Worm (Caenorhabditis elegans) whole organism, late embryonic: ENCODE data around the gene ZK1086.2.

Experiments used
- C08G9.2 ChIP-seq: sonication (generic microtip); optimal IDR thresholded peaks from 2 replicates; lab custom pipeline; 2016; ENCODE audit warnings: mild to moderate bottlenecking, missing genetic modification characterization, moderate library complexity, missing compliant biosample characterization
- C38D4.7 ChIP-seq: fragments of 200-800 bp; sonication (Bioruptor generic); optimal IDR thresholded peaks from 2 replicates; lab custom pipeline; 2018; ENCODE audit warnings: mild to moderate bottlenecking, missing genetic modification characterization, moderate library complexity, missing compliant biosample characterization
- F13H6.1 ChIP-seq: sonication (generic microtip); optimal IDR thresholded peaks from 2 replicates; lab custom pipeline; 2016; ENCODE audit warnings: missing genetic modification characterization, missing compliant biosample characterization
- K09A11.1 ChIP-seq: sonication (generic microtip); optimal IDR thresholded peaks from 2 replicates; lab custom pipeline; 2017; ENCODE audit warnings: antibody characterized with exemption, mild to moderate bottlenecking, missing genetic modification characterization, missing compliant biosample characterization; ENCODE audit not compliant: insufficient read depth
- Y22D7AL.16 ChIP-seq: sonication (generic microtip); optimal IDR thresholded peaks from 2 replicates; lab custom pipeline; 2016; ENCODE audit warnings: missing genetic modification characterization, missing compliant biosample characterization
- ama-1 ChIP-seq: fragments of 150-350 bp; optimal IDR thresholded peaks from 2 replicates; lab custom pipeline; 2014
- ceh-14 ChIP-seq: sonication (generic microtip); optimal IDR thresholded peaks from 2 replicates; lab custom pipeline; 2016; ENCODE audit warnings: missing genotype, missing genetic modification characterization, missing compliant biosample characterization
- ceh-18 ChIP-seq: sonication (generic microtip); optimal IDR thresholded peaks from 2 replicates; lab custom pipeline; 2016; ENCODE audit warnings: missing genetic modification characterization, missing compliant biosample characterization
- ceh-19 ChIP-seq: fragments of 200-800 bp; sonication (Bioruptor generic); optimal IDR thresholded peaks from 2 replicates; lab custom pipeline; 2018; ENCODE audit warnings: mild to moderate bottlenecking, missing genetic modification characterization, missing compliant biosample characterization
- ceh-22 ChIP-seq: sonication (generic microtip); optimal IDR thresholded peaks from 2 replicates; lab custom pipeline; 2017; ENCODE audit warnings: missing biosample characterization, missing genetic modification characterization
- ceh-24 ChIP-seq: sonication (generic microtip); optimal IDR thresholded peaks from 2 replicates; lab custom pipeline; 2016; ENCODE audit warnings: mild to moderate bottlenecking, missing genetic modification characterization, missing compliant biosample characterization
- ceh-31 ChIP-seq: sonication (generic microtip); optimal IDR thresholded peaks from 2 replicates; lab custom pipeline; 2016; ENCODE audit warnings: missing genetic modification characterization, missing compliant biosample characterization
- ceh-48 ChIP-seq: sonication (generic microtip); optimal IDR thresholded peaks from 2 replicates; lab custom pipeline; 2016; ENCODE audit warnings: missing genetic modification characterization, inconsistent platforms, missing compliant biosample characterization
- ceh-6 ChIP-seq: fragments of 200-800 bp; sonication (Bioruptor generic); optimal IDR thresholded peaks from 2 replicates; lab custom pipeline; 2018; ENCODE audit warnings: mild to moderate bottlenecking, missing genetic modification characterization, missing compliant biosample characterization
- ceh-9 ChIP-seq: sonication (generic microtip); optimal IDR thresholded peaks from 2 replicates; lab custom pipeline; 2016; ENCODE audit warnings: mild to moderate bottlenecking, missing genetic modification characterization, inconsistent platforms, missing compliant biosample characterization
- dve-1 ChIP-seq: sonication (generic microtip); optimal IDR thresholded peaks from 2 replicates; lab custom pipeline; 2017; ENCODE audit warnings: antibody characterized with exemption, mild to moderate bottlenecking, missing genetic modification characterization, missing compliant biosample characterization
- elt-2 ChIP-seq: sonication (generic microtip); optimal IDR thresholded peaks from 2 replicates; lab custom pipeline; 2016; ENCODE audit warnings: missing genetic modification reagents, missing genetic modification characterization, missing compliant biosample characterization
- eyg-1 ChIP-seq: sonication (generic microtip); optimal IDR thresholded peaks from 2 replicates; lab custom pipeline; 2016; ENCODE audit warnings: missing genotype, missing genetic modification characterization, missing compliant biosample characterization
- fkh-10 ChIP-seq: fragments of 150-350 bp; optimal IDR thresholded peaks from 2 replicates; lab custom pipeline; 2014; ENCODE audit warnings: missing biosample characterization, missing genetic modification reagents, missing genetic modification characterization
- fkh-6 ChIP-seq: sonication (generic microtip); optimal IDR thresholded peaks from 2 replicates; lab custom pipeline; 2016; ENCODE audit warnings: missing genetic modification characterization, missing compliant biosample characterization
- gmeb-2 ChIP-seq: sonication (generic microtip); optimal IDR thresholded peaks from 2 replicates; lab custom pipeline; 2016; ENCODE audit warnings: missing genetic modification characterization, inconsistent platforms, missing compliant biosample characterization
- hlh-13 ChIP-seq: fragments of 200-800 bp; sonication (Bioruptor generic); optimal IDR thresholded peaks from 2 replicates; lab custom pipeline; 2018; ENCODE audit warnings: mild to moderate bottlenecking, missing genetic modification characterization, missing compliant biosample characterization
- hlh-15 ChIP-seq: sonication (generic microtip); optimal IDR thresholded peaks from 2 replicates; lab custom pipeline; 2016; ENCODE audit warnings: missing genetic modification characterization, missing compliant biosample characterization
- mec-3 ChIP-seq: sonication (generic microtip); optimal IDR thresholded peaks from 2 replicates; lab custom pipeline; 2016; ENCODE audit warnings: borderline replicate concordance, missing genetic modification characterization, missing compliant biosample characterization
- nhr-232 ChIP-seq: sonication (generic microtip); optimal IDR thresholded peaks from 2 replicates; lab custom pipeline; 2016; ENCODE audit warnings: missing genetic modification characterization, missing compliant biosample characterization
- npax-4 ChIP-seq: sonication (generic microtip); optimal IDR thresholded peaks from 2 replicates; lab custom pipeline; 2016; ENCODE audit warnings: missing genetic modification characterization, missing compliant biosample characterization
- odd-2 ChIP-seq: sonication (generic microtip); optimal IDR thresholded peaks from 2 replicates; lab custom pipeline; 2017; ENCODE audit warnings: antibody characterized with exemption, mild to moderate bottlenecking, missing genetic modification characterization, missing compliant biosample characterization
- pag-3 ChIP-seq: sonication (generic microtip); optimal IDR thresholded peaks from 2 replicates; lab custom pipeline; 2016; ENCODE audit warnings: missing compliant biosample characterization, missing genetic modification characterization, borderline replicate concordance
- pax-1 ChIP-seq: fragments of 150-350 bp; optimal IDR thresholded peaks from 2 replicates; lab custom pipeline; 2014; ENCODE audit warnings: missing biosample characterization, missing genetic modification characterization
- pha-4 ChIP-seq: fragments of 150-350 bp; optimal IDR thresholded peaks from 2 replicates; lab custom pipeline; 2018; ENCODE audit warnings: missing biosample characterization, missing genetic modification reagents, missing genetic modification characterization
- pros-1 ChIP-seq: fragments of 150-350 bp; optimal IDR thresholded peaks from 2 replicates; lab custom pipeline; 2014; ENCODE audit warnings: missing biosample characterization, missing genetic modification reagents, missing genetic modification characterization
- ref-2 ChIP-seq: sonication (generic microtip); optimal IDR thresholded peaks from 2 replicates; lab custom pipeline; 2016; ENCODE audit warnings: missing genetic modification characterization, missing compliant biosample characterization
- rnt-1 ChIP-seq: sonication (generic microtip); optimal IDR thresholded peaks from 2 replicates; lab custom pipeline; 2016; ENCODE audit warnings: missing genetic modification characterization, missing compliant biosample characterization
- sdc-2 ChIP-seq: sonication (generic microtip); optimal IDR thresholded peaks from 2 replicates; lab custom pipeline; 2016; ENCODE audit warnings: missing genotype, missing genetic modification characterization, missing compliant biosample characterization
- sox-2 ChIP-seq: fragments of 200-800 bp; sonication (Bioruptor generic); IDR thresholded peaks from 2 replicates; pipeline ENCODE4 v1.3.6; 2022; ENCODE audit warnings: missing genetic modification reagents, missing genetic modification characterization, missing compliant biosample characterization
- sox-4 ChIP-seq: sonication (generic microtip); optimal IDR thresholded peaks from 2 replicates; lab custom pipeline; 2017; ENCODE audit warnings: mild to moderate bottlenecking, missing genetic modification characterization, inconsistent platforms, missing compliant biosample characterization
- tbx-7 ChIP-seq: sonication (generic microtip); optimal IDR thresholded peaks from 2 replicates; lab custom pipeline; 2016; ENCODE audit warnings: missing genotype, missing genetic modification characterization, missing compliant biosample characterization
- ttx-3 ChIP-seq: sonication (generic microtip); optimal IDR thresholded peaks from 2 replicates; lab custom pipeline; 2016; ENCODE audit warnings: missing genetic modification reagents, missing genetic modification characterization, missing compliant biosample characterization
- unc-3 ChIP-seq, 2 experiments: fragments of 200-800 bp in 1 of 2; sonication (Bioruptor generic) in 1 of 2; sonication (generic microtip) in 1 of 2; conservative IDR thresholded peaks in 1 of 2; optimal IDR thresholded peaks in 1 of 2; 2 replicates each; pipeline versions ENCODE4 v1.3.6 to Lab custom; 2016 to 2022; ENCODE audit warnings: missing compliant biosample characterization in 2 of 2, missing genetic modification characterization in 2 of 2, missing genetic modification reagents in 1 of 2
- unc-42 ChIP-seq: sonication (generic microtip); optimal IDR thresholded peaks from 2 replicates; lab custom pipeline; 2016; ENCODE audit warnings: missing genotype, missing genetic modification characterization, missing compliant biosample characterization
- unc-55 ChIP-seq: sonication (generic microtip); optimal IDR thresholded peaks from 2 replicates; lab custom pipeline; 2017; ENCODE audit warnings: missing biosample characterization, missing genetic modification reagents, missing genetic modification characterization
- unc-86 ChIP-seq: sonication (generic microtip); optimal IDR thresholded peaks from 2 replicates; lab custom pipeline; 2016; ENCODE audit warnings: missing genetic modification characterization, missing compliant biosample characterization
- zip-5 ChIP-seq: sonication (generic microtip); optimal IDR thresholded peaks from 2 replicates; lab custom pipeline; 2016; ENCODE audit warnings: missing genetic modification characterization, missing compliant biosample characterization
- ztf-16 ChIP-seq: sonication (generic microtip); optimal IDR thresholded peaks from 2 replicates; lab custom pipeline; 2017; ENCODE audit warnings: missing genetic modification characterization, missing compliant biosample characterization

The ZK1086.2 gene

DNA sequence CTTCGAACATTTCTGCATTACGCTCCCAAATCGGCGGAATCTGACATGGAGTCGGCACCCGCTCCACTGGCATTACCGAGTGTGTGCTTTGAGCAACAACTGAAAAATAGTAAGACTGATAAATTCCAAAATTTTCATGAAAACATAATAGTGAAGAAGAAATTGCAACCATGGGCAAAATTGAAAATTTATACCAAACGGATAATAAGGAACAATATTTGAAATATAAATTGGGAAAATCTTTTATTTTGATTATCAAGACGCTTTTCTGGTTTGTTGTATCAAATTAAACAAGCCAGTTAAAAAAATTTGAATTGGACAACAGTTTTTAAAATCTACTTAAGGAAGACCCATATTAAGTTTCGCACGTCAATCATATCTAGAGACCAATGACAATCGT is at the start of gene ZK1086.2:
Gene ZK1086.2 (minus strand): TSS at position 101 of the 400 bp plus-strand sequence.
- TF ChIP-seq odd-2 (tag; lab: Kevin White, UChicago) = no peak
- TF ChIP-seq unc-3 (GFP tag; conservative IDR thresholded peaks at IDR 0.05; lab: Robert Waterston, UW) = no peak
- no peak for TF ChIP-seq unc-3 (tag; optimal IDR thresholded peaks at IDR 0.05; lab: Kevin White, UChicago)
- no peak for TF ChIP-seq unc-55 (GFP tag; lab: Kevin White, UChicago)
- TF ChIP-seq hlh-15 (tag; lab: Kevin White, UChicago) = no peak
- TF ChIP-seq pros-1 = no peak
- TF ChIP-seq gmeb-2 = no peak
- no peak for TF ChIP-seq tbx-7 (tag; lab: Kevin White, UChicago)
- no peak for TF ChIP-seq fkh-6
- TF ChIP-seq ama-1 (lab: Kevin White, UChicago) = no peak
- no peak for TF ChIP-seq ceh-9 (tag; lab: Kevin White, UChicago)
- no peak for TF ChIP-seq ref-2
- no peak for TF ChIP-seq pag-3 (tag; lab: Kevin White, UChicago)
- no peak for TF ChIP-seq pax-1 (tag; lab: Kevin White, UChicago)
- TF ChIP-seq ceh-22 (tag; lab: Kevin White, UChicago) = no peak
- TF ChIP-seq pha-4 (tag; lab: Kevin White, UChicago) = no peak
- no peak for TF ChIP-seq F13H6.1
- no peak for TF ChIP-seq sox-2 (GFP tag; lab: Robert Waterston, UW)
- TF ChIP-seq Y22D7AL.16 (tag; lab: Kevin White, UChicago) = no peak
- TF ChIP-seq dve-1 (tag; lab: Kevin White, UChicago) = no peak
- TF ChIP-seq nhr-232 (tag; lab: Kevin White, UChicago) = no peak

DNA sequence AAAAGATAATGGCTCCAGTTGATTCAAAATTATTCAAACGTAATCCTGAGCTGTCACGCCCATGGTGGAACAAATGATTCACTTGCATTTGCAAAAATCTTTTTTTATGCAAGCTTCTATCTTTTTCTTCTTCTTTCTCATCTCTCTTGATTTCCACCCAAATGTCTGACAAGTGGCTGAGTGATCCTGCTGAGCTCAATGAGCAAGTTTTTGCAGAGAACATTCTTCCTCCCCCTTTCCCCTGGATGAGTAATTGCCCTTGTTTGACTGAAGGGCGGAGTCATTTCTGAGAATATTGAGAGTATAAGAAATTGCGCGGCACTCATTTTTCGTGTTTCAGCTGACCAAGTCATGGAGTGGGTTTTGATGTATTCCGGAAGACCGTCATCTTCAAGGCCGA is 47.9 kb upstream of the ZK1086.2 start, which contains the start of gene M03B6.1:
Gene M03B6.1 (plus strand): TSS at position 334 of the 400 bp plus-strand sequence.
- no peak for TF ChIP-seq unc-42 (tag; lab: Kevin White, UChicago)
- TF ChIP-seq sox-4 (tag; lab: Kevin White, UChicago) = no peak
- TF ChIP-seq ceh-14 (tag; lab: Kevin White, UChicago) = no peak
- no peak for TF ChIP-seq dve-1 (tag; lab: Kevin White, UChicago)
- TF ChIP-seq ceh-19 (GFP tag; lab: Kevin White, UChicago) = no peak
- no peak for TF ChIP-seq ceh-31 (tag; lab: Kevin White, UChicago)
- no peak for TF ChIP-seq elt-2
- no peak for TF ChIP-seq sdc-2 (tag; lab: Kevin White, UChicago)
- no peak for TF ChIP-seq sox-2 (GFP tag; lab: Robert Waterston, UW)
- no peak for TF ChIP-seq hlh-13 (GFP tag; lab: Kevin White, UChicago)
- no peak for TF ChIP-seq unc-86 (tag; lab: Kevin White, UChicago)
- no peak for TF ChIP-seq K09A11.1 (tag; lab: Kevin White, UChicago)
- no peak for TF ChIP-seq C08G9.2
- TF ChIP-seq odd-2 (tag; lab: Kevin White, UChicago) = no peak
- no peak for TF ChIP-seq unc-3 (GFP tag; conservative IDR thresholded peaks at IDR 0.05; lab: Robert Waterston, UW)
- TF ChIP-seq unc-3 (tag; optimal IDR thresholded peaks at IDR 0.05; lab: Kevin White, UChicago) = no peak
- no peak for TF ChIP-seq fkh-10
- TF ChIP-seq ceh-48 (tag; lab: Kevin White, UChicago) = no peak
- no peak for TF ChIP-seq mec-3 (tag; lab: Kevin White, UChicago)
- TF ChIP-seq eyg-1 (tag; lab: Kevin White, UChicago) = no peak

DNA sequence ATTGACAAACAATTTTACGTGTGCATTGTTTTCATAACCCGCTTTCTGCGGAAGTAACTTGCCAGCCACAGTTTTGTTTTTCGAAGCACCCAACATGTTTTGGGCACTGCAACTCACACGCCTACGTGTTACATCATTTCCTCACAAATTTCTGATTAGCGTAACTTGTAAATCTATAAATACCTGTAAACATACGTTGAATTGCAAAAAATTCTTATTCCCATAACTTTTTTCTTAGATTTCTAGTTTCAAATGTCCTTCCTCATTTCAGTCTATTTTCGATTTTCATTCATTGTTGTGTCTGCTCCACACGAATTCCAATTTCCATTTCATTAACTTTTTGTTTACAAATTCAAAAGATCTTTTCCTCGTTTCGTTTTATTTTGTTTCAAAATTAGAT is 46.9 kb upstream of the ZK1086.2 start:
- no peak for TF ChIP-seq ttx-3 (tag; lab: Kevin White, UChicago)
- TF ChIP-seq fkh-6 = no peak
- TF ChIP-seq ceh-24 (tag; lab: Kevin White, UChicago) = no peak
- no peak for TF ChIP-seq ztf-16 (tag; lab: Kevin White, UChicago)
- TF ChIP-seq ceh-18 (tag; lab: Kevin White, UChicago) = no peak
- TF ChIP-seq rnt-1 = no peak
- TF ChIP-seq ceh-6 (GFP tag; lab: Kevin White, UChicago) = no peak
- no peak for TF ChIP-seq sox-4 (tag; lab: Kevin White, UChicago)
- no peak for TF ChIP-seq eyg-1 (tag; lab: Kevin White, UChicago)
- no peak for TF ChIP-seq pha-4 (tag; lab: Kevin White, UChicago)
- TF ChIP-seq npax-4 (tag; lab: Kevin White, UChicago) = no peak
- no peak for TF ChIP-seq C38D4.7 (GFP tag; lab: Kevin White, UChicago)
- TF ChIP-seq zip-5 (tag; lab: Kevin White, UChicago) = no peak
